Fruit fly (Drosophila melanogaster) whole organism, embryonic: ENCODE measurements around the gene Tfb5.

Source experiments
- Atf-2 ChIP-seq: fragments of 200-800 bp; sonication (Bioruptor generic); optimal IDR thresholded peaks from 2 replicates; lab custom pipeline; 2016; ENCODE audit warnings: missing biosample characterization, missing genetic modification characterization
- CG10267 ChIP-seq: fragments of 200-800 bp; sonication (Bioruptor generic); optimal IDR thresholded peaks from 2 replicates; lab custom pipeline; 2018; ENCODE audit warnings: missing biosample characterization, mild to moderate bottlenecking, missing genetic modification characterization, moderate library complexity
- CG11560 ChIP-seq: fragments of 200-800 bp; sonication (Bioruptor generic); IDR thresholded peaks from 3 replicates; pipeline ENCODE4 v1.3.6; 2022; ENCODE audit warnings: missing biosample characterization, missing genetic modification characterization
- CG14441 ChIP-seq: fragments of 200-800 bp; sonication (Bioruptor generic); IDR thresholded peaks from 2 replicates; pipeline ENCODE4 v1.3.6; 2022; ENCODE audit warnings: missing biosample characterization, missing genetic modification characterization
- CG14965 ChIP-seq: fragments of 200-800 bp; sonication (Bioruptor generic); optimal IDR thresholded peaks from 2 replicates; lab custom pipeline; 2016; ENCODE audit warnings: missing biosample characterization, missing genetic modification characterization, borderline replicate concordance
- CG17328 ChIP-seq: fragments of 200-800 bp; sonication (Bioruptor generic); IDR thresholded peaks from 2 replicates; pipeline ENCODE4 v1.3.6; 2022; ENCODE audit warnings: missing biosample characterization, missing genetic modification characterization
- CG17359 ChIP-seq: fragments of 200-800 bp; sonication (Bioruptor generic); optimal IDR thresholded peaks from 3 replicates; lab custom pipeline; 2018; ENCODE audit warnings: missing biosample characterization, mild to moderate bottlenecking, missing genetic modification characterization, moderate library complexity
- CG18262 ChIP-seq: fragments of 200-800 bp; optimal IDR thresholded peaks from 3 replicates; lab custom pipeline; 2019; ENCODE audit warnings: missing biosample characterization, mild to moderate bottlenecking, missing genetic modification characterization, moderate library complexity
- CG2116 ChIP-seq: fragments of 200-800 bp; sonication (Bioruptor generic); optimal IDR thresholded peaks from 3 replicates; lab custom pipeline; 2018; ENCODE audit warnings: missing biosample characterization, mild to moderate bottlenecking, missing genetic modification characterization
- CG30403 ChIP-seq: fragments of 200-800 bp; sonication (Bioruptor generic); optimal IDR thresholded peaks from 3 replicates; lab custom pipeline; 2016; ENCODE audit warnings: missing biosample characterization, missing genetic modification characterization
- CG31441 ChIP-seq: fragments of 200-800 bp; sonication (Bioruptor generic); IDR thresholded peaks from 2 replicates; pipeline ENCODE4 v1.3.6; 2022; ENCODE audit warnings: missing biosample characterization, missing genetic modification characterization
- CG3407 ChIP-seq: fragments of 200-800 bp; sonication (Bioruptor generic); optimal IDR thresholded peaks from 2 replicates; lab custom pipeline; 2018; ENCODE audit warnings: missing biosample characterization, mild to moderate bottlenecking, missing genetic modification characterization
- CG4328 ChIP-seq: fragments of 200-800 bp; sonication (Bioruptor generic); optimal IDR thresholded peaks from 3 replicates; lab custom pipeline; 2017; ENCODE audit warnings: missing biosample characterization, missing genetic modification reagents, missing genetic modification characterization
- CG6683 ChIP-seq: fragments of 200-800 bp; sonication (Bioruptor generic); optimal IDR thresholded peaks from 2 replicates; lab custom pipeline; 2017; ENCODE audit warnings: missing biosample characterization, mild to moderate bottlenecking, missing genetic modification characterization, missing genetic modification reagents
- CG8944 ChIP-seq: fragments of 200-800 bp; sonication (Bioruptor generic); optimal IDR thresholded peaks from 3 replicates; lab custom pipeline; 2016; ENCODE audit warnings: missing biosample characterization, missing genetic modification characterization
- CG9817 ChIP-seq: fragments of 200-800 bp; sonication (Bioruptor generic); optimal IDR thresholded peaks from 2 replicates; lab custom pipeline; 2018; ENCODE audit warnings: missing biosample characterization, mild to moderate bottlenecking, missing genetic modification characterization, moderate library complexity
- Ets97D ChIP-seq: fragments of 200-800 bp; sonication (Bioruptor generic); optimal IDR thresholded peaks from 3 replicates; lab custom pipeline; 2016; ENCODE audit warnings: missing biosample characterization, missing genetic modification characterization
- GATAe ChIP-seq: fragments of 200-800 bp; sonication (Bioruptor generic); conservative IDR thresholded peaks from 2 replicates; pipeline ENCODE4 v1.3.6; 2022; ENCODE audit warnings: missing biosample characterization, missing genetic modification characterization
- H15 ChIP-seq: fragments of 200-800 bp; sonication (Bioruptor generic); IDR thresholded peaks from 3 replicates; pipeline ENCODE4 v1.3.6; 2022; ENCODE audit warnings: missing biosample characterization, missing genetic modification characterization
- HLH3B ChIP-seq: fragments of 200-800 bp; sonication (Bioruptor generic); IDR thresholded peaks from 2 replicates; pipeline ENCODE4 v1.3.6; 2022; ENCODE audit warnings: missing biosample characterization, missing genetic modification characterization
- Lpt ChIP-seq: fragments of >200 bp; optimal IDR thresholded peaks from 2 replicates; lab custom pipeline; 2018; ENCODE audit warnings: missing biosample characterization, missing genetic modification characterization
- NFAT ChIP-seq: fragments of 200-800 bp; sonication (Bioruptor generic); IDR thresholded peaks from 2 replicates; pipeline ENCODE4 v1.3.6; 2022; ENCODE audit warnings: missing biosample characterization, missing genetic modification characterization
- NK7.1 ChIP-seq: fragments of 200-800 bp; sonication (Bioruptor generic); optimal IDR thresholded peaks from 3 replicates; lab custom pipeline; 2016; ENCODE audit warnings: missing biosample characterization, missing genetic modification characterization
- Neu2 ChIP-seq: fragments of 200-800 bp; sonication (Bioruptor generic); optimal IDR thresholded peaks from 3 replicates; lab custom pipeline; 2016; ENCODE audit warnings: missing biosample characterization, missing genetic modification characterization, borderline replicate concordance
- PHDP ChIP-seq: fragments of 200-800 bp; sonication (Bioruptor generic); optimal IDR thresholded peaks from 3 replicates; lab custom pipeline; 2018; ENCODE audit warnings: missing biosample characterization, mild to moderate bottlenecking, missing genetic modification characterization, moderate library complexity
- Rfx ChIP-seq: fragments of 200-800 bp; sonication (Bioruptor generic); IDR thresholded peaks from 2 replicates; pipeline ENCODE4 v1.3.6; 2022; ENCODE audit warnings: missing biosample characterization, missing genetic modification characterization
- Side ChIP-seq: fragments of 200-800 bp; sonication (Bioruptor generic); optimal IDR thresholded peaks from 2 replicates; lab custom pipeline; 2016; ENCODE audit warnings: missing biosample characterization, missing genetic modification characterization
- Sox102F ChIP-seq: fragments of 200-800 bp; sonication (Bioruptor generic); optimal IDR thresholded peaks from 2 replicates; lab custom pipeline; 2018; ENCODE audit warnings: missing biosample characterization, mild to moderate bottlenecking, missing genetic modification characterization, moderate library complexity
- Spps ChIP-seq: fragments of 200-800 bp; sonication (Bioruptor generic); optimal IDR thresholded peaks from 2 replicates; lab custom pipeline; 2018; ENCODE audit warnings: missing biosample characterization, mild to moderate bottlenecking, missing genetic modification characterization
- Ssrp ChIP-seq: fragments of 200-800 bp; sonication (Bioruptor generic); optimal IDR thresholded peaks from 2 replicates; lab custom pipeline; 2018; ENCODE audit warnings: missing biosample characterization, mild to moderate bottlenecking, missing genetic modification characterization, moderate library complexity
- Stat92E ChIP-seq, 3 experiments: fragments of >200 bp in 2 of 3; fragments of 200-800 bp in 1 of 3; sonication (Bioruptor generic) in 1 of 3; optimal IDR thresholded peaks; 2 replicates each; lab custom pipeline; 2017 to 2019; ENCODE audit warnings: missing biosample characterization in 3 of 3, missing genetic modification characterization in 3 of 3, mild to moderate bottlenecking in 1 of 3, moderate library complexity in 1 of 3
- Xbp1 ChIP-seq: fragments of 200-800 bp; sonication (Bioruptor generic); optimal IDR thresholded peaks from 3 replicates; lab custom pipeline; 2016; ENCODE audit warnings: missing biosample characterization, mild to moderate bottlenecking, missing genetic modification characterization
- bab2 ChIP-seq: fragments of 200-800 bp; sonication (Bioruptor generic); optimal IDR thresholded peaks from 2 replicates; lab custom pipeline; 2016; ENCODE audit warnings: missing biosample characterization, missing genetic modification characterization
- btn ChIP-seq: fragments of 200-800 bp; sonication (Bioruptor generic); optimal IDR thresholded peaks from 2 replicates; lab custom pipeline; 2016; ENCODE audit warnings: missing biosample characterization, missing genetic modification characterization
- caup ChIP-seq: fragments of 200-800 bp; sonication (Bioruptor generic); optimal IDR thresholded peaks from 3 replicates; lab custom pipeline; 2017; ENCODE audit warnings: missing biosample characterization, mild to moderate bottlenecking, missing genetic modification characterization, moderate library complexity; ENCODE audit not compliant: severe bottlenecking
- ci ChIP-seq: fragments of 200-800 bp; sonication (Bioruptor generic); IDR thresholded peaks from 3 replicates; pipeline ENCODE4 v1.3.6; 2022; ENCODE audit warnings: missing biosample characterization, missing genetic modification characterization
- crol ChIP-seq: fragments of 200-800 bp; sonication (Bioruptor generic); IDR thresholded peaks from 2 replicates; pipeline ENCODE4 v1.3.6; 2022; ENCODE audit warnings: missing biosample characterization, missing genetic modification characterization
- esg ChIP-seq: fragments of 200-800 bp; sonication (Bioruptor generic); conservative IDR thresholded peaks from 2 replicates; pipeline ENCODE4 v1.3.6; 2022; ENCODE audit warnings: missing biosample characterization, missing genetic modification characterization
- gsb ChIP-seq: fragments of 200-800 bp; sonication (Bioruptor generic); IDR thresholded peaks from 2 replicates; pipeline ENCODE4 v1.3.6; 2022; ENCODE audit warnings: missing biosample characterization, missing genetic modification characterization
- hb ChIP-seq: fragments of 200-800 bp; sonication (Bioruptor generic); IDR thresholded peaks from 3 replicates; pipeline ENCODE4 v1.3.6; 2022; ENCODE audit warnings: missing biosample characterization, missing genetic modification characterization; ENCODE audit not compliant: partially characterized antibody
- hbn ChIP-seq: fragments of 200-800 bp; sonication (Bioruptor generic); IDR thresholded peaks from 2 replicates; pipeline ENCODE4 v1.3.6; 2022; ENCODE audit warnings: missing biosample characterization, missing genetic modification characterization; ENCODE audit not compliant: partially characterized antibody
- ind ChIP-seq: fragments of 200-800 bp; sonication (Bioruptor generic); optimal IDR thresholded peaks from 3 replicates; lab custom pipeline; 2016; ENCODE audit warnings: missing biosample characterization, missing genetic modification characterization
- p53 ChIP-seq: fragments of 200-800 bp; sonication (Bioruptor generic); optimal IDR thresholded peaks from 2 replicates; lab custom pipeline; 2016; ENCODE audit warnings: missing biosample characterization, missing genetic modification characterization
- pfk ChIP-seq: fragments of 200-800 bp; sonication (Bioruptor generic); optimal IDR thresholded peaks from 2 replicates; lab custom pipeline; 2018; ENCODE audit warnings: missing biosample characterization, mild to moderate bottlenecking, missing genetic modification characterization, moderate library complexity
- row ChIP-seq: fragments of 200-800 bp; sonication (Bioruptor generic); IDR thresholded peaks from 3 replicates; pipeline ENCODE4 v1.3.6; 2022; ENCODE audit warnings: missing biosample characterization, missing genetic modification characterization
- run ChIP-seq: fragments of 200-800 bp; sonication (Bioruptor generic); optimal IDR thresholded peaks from 3 replicates; lab custom pipeline; 2018; ENCODE audit warnings: missing biosample characterization, mild to moderate bottlenecking, missing genetic modification characterization
- sim ChIP-seq: fragments of 200-800 bp; sonication (Bioruptor generic); IDR thresholded peaks from 2 replicates; pipeline ENCODE4 v1.3.6; 2022; ENCODE audit warnings: missing biosample characterization, missing genetic modification characterization
- slp2 ChIP-seq: fragments of 200-800 bp; sonication (Bioruptor generic); optimal IDR thresholded peaks from 2 replicates; lab custom pipeline; 2016; ENCODE audit warnings: missing biosample characterization, missing genetic modification characterization

The Tfb5 gene

DNA sequence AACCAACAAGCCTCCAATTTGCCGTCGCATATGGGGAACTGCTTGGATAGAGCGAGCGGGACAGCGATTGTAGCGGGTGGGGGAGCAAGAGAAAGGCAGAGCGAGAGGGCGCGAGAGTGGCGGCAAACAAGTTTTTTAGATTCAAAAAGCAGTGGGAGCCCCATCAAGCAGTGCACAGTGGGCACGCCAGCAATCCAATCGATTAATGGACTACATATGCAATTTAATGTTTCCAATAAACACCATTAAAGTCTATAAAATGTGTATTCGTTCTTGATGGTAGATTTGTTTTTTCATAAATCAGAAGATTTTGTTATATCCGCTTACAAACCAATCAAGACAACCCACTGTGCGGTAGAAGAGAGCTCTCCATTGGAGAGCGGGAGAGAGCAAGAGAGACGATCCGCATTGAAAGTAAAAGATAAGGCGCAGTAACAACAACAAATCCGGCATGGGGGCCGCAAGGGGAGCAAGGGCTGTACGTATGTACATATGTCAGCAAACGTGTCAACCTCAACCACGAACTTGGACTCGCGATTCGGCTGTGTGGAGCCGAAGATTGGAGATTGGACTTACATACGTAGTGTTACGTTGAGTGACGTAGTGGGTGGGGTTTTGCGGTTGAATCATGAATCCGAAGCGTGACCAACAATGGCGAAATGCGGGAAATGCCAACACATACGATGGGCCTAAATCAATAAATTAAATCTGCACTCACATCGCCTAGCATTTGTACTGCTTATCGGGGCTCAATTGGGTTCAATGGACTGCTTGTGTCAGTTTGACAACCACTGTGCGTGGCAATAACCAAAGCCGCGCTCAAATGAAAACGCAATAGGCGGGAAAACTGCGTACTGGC, 13.0 kb downstream of the Tfb5 start (continued):
- TF ChIP-seq esg (GFP tag; lab: Robert Waterston, UW) (peak; percentile 99), PHDP (tag; lab: Kevin White, UChicago) (peak; percentile 99), Rfx (GFP tag; lab: Robert Waterston, UW) (peak; percentile 100), gsb (GFP tag; lab: Robert Waterston, UW) (peak; percentile 98), Xbp1 (GFP tag; lab: Kevin White, UChicago) (peak; percentile 99), CG10267 (tag; lab: Kevin White, UChicago) (peak; percentile 96), slp2 (GFP tag; lab: Kevin White, UChicago) (peak; percentile 99), caup (peak; percentile 98), H15 (GFP tag; lab: Robert Waterston, UW) (peak; percentile 99), sim (GFP tag; lab: Robert Waterston, UW) (peak; percentile 97), CG18262 (tag; lab: Kevin White, UChicago) (peak; percentile 99), CG8944 (peak; percentile 99), CG2116 (GFP tag; lab: Kevin White, UChicago) (peak; percentile 88), HLH3B (GFP tag; lab: Robert Waterston, UW) (peak; percentile 99), Ets97D (GFP tag; lab: Kevin White, UChicago) (peak; percentile 94), hb (GFP tag; lab: Robert Waterston, UW) (peak; percentile 81; the same call in 1 of the 3 replicates), Neu2 (GFP tag; lab: Kevin White, UChicago) (peak; percentile 94), Side (peak; percentile 99), CG11560 (tag; lab: Robert Waterston, UW) (peak; percentile 94), CG31441 (peak; percentile 99), bab2 (GFP tag; lab: Kevin White, UChicago) (peak; percentile 99), CG17328 (GFP tag; lab: Robert Waterston, UW) (peak; percentile 99), Ssrp (tag; lab: Kevin White, UChicago) (peak; percentile 99), hbn (GFP tag; lab: Robert Waterston, UW) (peak; percentile 15; the same call in 1 of the 2 replicates), CG17359 (peak; percentile 99), pfk (GFP tag; lab: Kevin White, UChicago) (peak; percentile 50), ci (GFP tag; lab: Robert Waterston, UW) (peak; percentile 100), ind (GFP tag; lab: Kevin White, UChicago) (peak; percentile 99), CG9817 (tag; lab: Kevin White, UChicago) (peak; percentile 98), p53 (peak; percentile 98), CG14441 (peak; percentile 99), Spps (peak; percentile 98), crol (GFP tag; lab: Robert Waterston, UW) (peak; percentile 96), CG30403 (GFP tag; lab: Kevin White, UChicago) (peak; percentile 99), row (GFP tag; lab: Robert Waterston, UW) (peak; percentile 99), Atf-2 (peak; percentile 99), CG6683 (GFP tag; lab: Kevin White, UChicago) (peak; percentile 97), NFAT (GFP tag; lab: Robert Waterston, UW) (peak; percentile 99), btn (GFP tag; lab: Kevin White, UChicago) (peak; percentile 99), NK7.1 (GFP tag; lab: Kevin White, UChicago) (peak; percentile 98), Stat92E (GFP tag; optimal IDR thresholded peaks at IDR 0.05; lab: Kevin White, UChicago) (peak in 1 of 3 experiments; percentile 95), Sox102F (GFP tag; lab: Kevin White, UChicago) (peak; percentile 99), CG4328 (peak; percentile 98), CG3407 (GFP tag; lab: Kevin White, UChicago) (peak; percentile 98), run (tag; lab: Kevin White, UChicago) (peak; percentile 96), CG14965 (GFP tag; lab: Kevin White, UChicago) (peak; percentile 92), GATAe (GFP tag; lab: Robert Waterston, UW) (peak; percentile 96), Lpt (GFP tag; lab: Kevin White, UChicago) (no peak)
